Worm (Caenorhabditis elegans): ENCODE data around the gene zhit-3.

zhit-3 gene

DNA sequence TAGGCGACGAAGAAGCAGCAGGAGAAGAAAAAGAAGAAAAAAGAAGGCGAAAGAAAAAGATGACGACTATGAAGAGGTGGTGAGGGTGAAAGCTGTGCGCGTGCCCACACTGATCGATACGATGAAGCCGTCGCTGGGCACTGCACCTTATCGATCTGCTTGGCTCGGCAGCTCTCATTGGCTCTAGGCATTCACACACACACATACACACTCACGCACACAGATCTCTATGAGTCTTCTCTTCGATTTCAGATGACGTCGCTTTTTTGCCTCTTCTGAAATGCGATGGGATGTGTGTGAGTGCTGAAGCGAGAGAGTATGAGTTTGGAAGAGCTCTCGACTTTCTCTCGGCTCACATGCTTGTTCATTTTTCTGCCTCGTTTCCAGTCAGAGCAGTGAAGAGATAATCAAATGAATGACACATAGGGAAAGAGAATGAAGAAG lies 37.3 kb downstream of the zhit-3 start (continued):
- TF ChIP-seq sox-4 (tag; optimal IDR thresholded peaks at IDR 0.05): peak; percentile 43
- TF ChIP-seq nhr-237 (tag; optimal IDR thresholded peaks at IDR 0.05): peak; percentile 24
- no peak for TF ChIP-seq skn-1 (tag; optimal IDR thresholded peaks at IDR 0.05)
- TF ChIP-seq nhr-84 (tag; optimal IDR thresholded peaks at IDR 0.05): no peak
- TF ChIP-seq C04F5.9 (tag; optimal IDR thresholded peaks at IDR 0.05): no peak
- no peak for TF ChIP-seq C16A3.4 (tag; optimal IDR thresholded peaks at IDR 0.05)
- peak; percentile 41 for TF ChIP-seq jun-1 (tag; optimal IDR thresholded peaks at IDR 0.05)
- TF ChIP-seq fos-1 (tag; optimal IDR thresholded peaks at IDR 0.05): peak; percentile 74
- TF ChIP-seq nhr-85 (tag): no peak
- peak; percentile 91 for TF ChIP-seq egl-13 (tag; optimal IDR thresholded peaks at IDR 0.05)
- no peak for TF ChIP-seq efl-3 (GFP tag; optimal IDR thresholded peaks at IDR 0.05)
- no peak for TF ChIP-seq nhr-76 (tag; optimal IDR thresholded peaks at IDR 0.05)
- peak; percentile 20 for TF ChIP-seq nhr-20 (tag; optimal IDR thresholded peaks at IDR 0.05)
- TF ChIP-seq unc-86 (tag; optimal IDR thresholded peaks at IDR 0.05): peak; percentile 94
- TF ChIP-seq nhr-11 (tag; optimal IDR thresholded peaks at IDR 0.05): no peak
- TF ChIP-seq vab-15 (tag; optimal IDR thresholded peaks at IDR 0.05): no peak
- TF ChIP-seq elt-3 (tag; optimal IDR thresholded peaks at IDR 0.05): no peak
- TF ChIP-seq fkh-10 (GFP tag; optimal IDR thresholded peaks at IDR 0.05): peak; percentile 97
- no peak for TF ChIP-seq hpl-2 (GFP tag; optimal IDR thresholded peaks at IDR 0.05)
- TF ChIP-seq lin-15B (tag; optimal IDR thresholded peaks at IDR 0.05): peak; percentile 5
- TF ChIP-seq irx-1 (tag; optimal IDR thresholded peaks at IDR 0.05): peak; percentile 55
- TF ChIP-seq C34B4.2 (tag; optimal IDR thresholded peaks at IDR 0.05): no peak
- peak; percentile 71 for TF ChIP-seq lin-13 (GFP tag; optimal IDR thresholded peaks at IDR 0.05)
- no peak for TF ChIP-seq ceh-90 (tag; optimal IDR thresholded peaks at IDR 0.05)
- no peak for TF ChIP-seq tlp-1 (tag; optimal IDR thresholded peaks at IDR 0.05)
- peak; percentile 98 for TF ChIP-seq fkh-8 (tag; optimal IDR thresholded peaks at IDR 0.05)
- no peak for TF ChIP-seq nhr-77 (tag; optimal IDR thresholded peaks at IDR 0.05)
- peak; percentile 46 for TF ChIP-seq nhr-19 (GFP tag; conservative IDR thresholded peaks at IDR 0.05)
- peak; percentile 53 for TF ChIP-seq mef-2 (tag; optimal IDR thresholded peaks at IDR 0.05)
- TF ChIP-seq unc-130 (tag; optimal IDR thresholded peaks at IDR 0.05): no peak
- peak; percentile 90 for TF ChIP-seq nhr-71 (tag; optimal IDR thresholded peaks at IDR 0.05)
- no peak for TF ChIP-seq rnt-1 (tag; optimal IDR thresholded peaks at IDR 0.05)
- no peak for TF ChIP-seq lin-39 (tag; optimal IDR thresholded peaks at IDR 0.05)
- no peak for TF ChIP-seq fkh-4 (tag; optimal IDR thresholded peaks at IDR 0.05; ENCODE audit: borderline replicate concordance)
- peak; percentile 78 for TF ChIP-seq isw-1 (GFP tag; IDR thresholded peaks at IDR 0.05)
- no peak for TF ChIP-seq Y116A8C.19 (tag; optimal IDR thresholded peaks at IDR 0.05; ENCODE audit: borderline replicate concordance)
- TF ChIP-seq egl-27 (tag; optimal IDR thresholded peaks at IDR 0.05): peak in 1 of 2 experiments; percentile 27
- no peak for TF ChIP-seq lir-3 (tag; optimal IDR thresholded peaks at IDR 0.05; ENCODE audit: poor library complexity)
- peak in 1 of 2 experiments; percentile 51 for TF ChIP-seq mdl-1 (tag; optimal IDR thresholded peaks at IDR 0.05)
- TF ChIP-seq snu-23 (GFP tag; optimal IDR thresholded peaks at IDR 0.05): peak; percentile 71
- TF ChIP-seq blmp-1 (tag; optimal IDR thresholded peaks at IDR 0.05): no peak
- peak; percentile 46; the same call in 1 of the 2 replicates for TF ChIP-seq ceh-88 (GFP tag; IDR thresholded peaks at IDR 0.05)
- TF ChIP-seq nhr-28 (tag; optimal IDR thresholded peaks at IDR 0.05): no peak

DNA sequence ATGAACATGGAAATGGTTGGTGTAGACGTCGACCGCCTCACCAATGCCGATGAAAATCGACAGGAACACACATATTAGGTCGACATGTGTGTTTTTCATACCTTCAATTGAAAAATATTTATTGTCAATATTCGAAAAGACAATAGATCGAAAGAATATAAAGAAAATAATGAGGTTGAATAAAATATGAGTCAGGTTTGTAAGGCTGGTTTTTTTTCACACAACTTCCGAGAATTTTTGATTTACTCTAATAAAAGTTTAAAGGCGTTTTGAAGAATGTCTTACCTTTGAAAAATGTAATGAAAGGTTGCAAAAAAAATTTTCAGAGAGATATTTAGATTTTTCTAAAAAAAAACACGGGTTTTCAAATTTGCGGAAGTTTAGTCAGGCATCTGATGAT lies 38.3 kb downstream of the zhit-3 start, which contains the start of gene egl-3:
Gene egl-3, minus strand, starts transcription at position 101 of the 400 bp plus-strand sequence.
- TF ChIP-seq nhr-47 (tag; optimal IDR thresholded peaks at IDR 0.05): no peak
- TF ChIP-seq ceh-8 (GFP tag; optimal IDR thresholded peaks at IDR 0.05): no peak
- TF ChIP-seq fos-1 (tag; optimal IDR thresholded peaks at IDR 0.05): no peak
- no peak for TF ChIP-seq vab-15 (tag; optimal IDR thresholded peaks at IDR 0.05)
- no peak for TF ChIP-seq ztf-11 (tag; optimal IDR thresholded peaks at IDR 0.05)
- no peak for TF ChIP-seq nhr-84 (tag; optimal IDR thresholded peaks at IDR 0.05)
- TF ChIP-seq grh-1 (GFP tag; IDR thresholded peaks at IDR 0.05): no peak
- TF ChIP-seq mep-1 (tag; optimal IDR thresholded peaks at IDR 0.05): no peak
- no peak for TF ChIP-seq aha-1 (tag; optimal IDR thresholded peaks at IDR 0.05)
- no peak for TF ChIP-seq tbx-2 (tag; optimal IDR thresholded peaks at IDR 0.05)
- TF ChIP-seq fkh-10 (GFP tag; optimal IDR thresholded peaks at IDR 0.05): no peak
- TF ChIP-seq efl-3 (GFP tag; optimal IDR thresholded peaks at IDR 0.05): no peak
- no peak for TF ChIP-seq irx-1 (tag; optimal IDR thresholded peaks at IDR 0.05)
- no peak for TF ChIP-seq dpl-1 (GFP tag; optimal IDR thresholded peaks at IDR 0.05)

Measured in whole organism, L1 larva.